Fruit fly (Drosophila melanogaster) whole organism, wandering third instar larva: ENCODE results near the gene CG12299.

Experiments used
- Abd-B ChIP-seq: fragments of >200 bp; optimal IDR thresholded peaks from 2 replicates; lab custom pipeline; 2017; ENCODE audit warnings: missing biosample characterization, missing genetic modification characterization
- CG32264 ChIP-seq: fragments of 200-800 bp; sonication (Bioruptor generic); optimal IDR thresholded peaks from 2 replicates; lab custom pipeline; 2016; ENCODE audit warnings: missing biosample characterization, missing genetic modification characterization
- CG9705 ChIP-seq: fragments of 200-800 bp; sonication (Bioruptor generic); optimal IDR thresholded peaks from 2 replicates; lab custom pipeline; 2018; ENCODE audit warnings: missing biosample characterization, mild to moderate bottlenecking, missing genetic modification characterization
- CrebA ChIP-seq: fragments of 200-800 bp; sonication (Bioruptor generic); optimal IDR thresholded peaks from 2 replicates; lab custom pipeline; 2016; ENCODE audit warnings: missing biosample characterization, mild to moderate bottlenecking, missing genetic modification characterization, borderline replicate concordance
- Dfd ChIP-seq: fragments of >200 bp; optimal IDR thresholded peaks from 2 replicates; lab custom pipeline; 2017; ENCODE audit warnings: missing biosample characterization, missing genetic modification characterization
- Dif ChIP-seq: fragments of 200-275, 200-300 bp; sonication (Bioruptor generic); optimal IDR thresholded peaks from 2 replicates; lab custom pipeline; 2018; ENCODE audit warnings: missing biosample characterization, missing genetic modification characterization; ENCODE audit not compliant: partially characterized antibody
- HLH106 ChIP-seq: fragments of 200-800 bp; optimal IDR thresholded peaks from 3 replicates; lab custom pipeline; 2019; ENCODE audit warnings: missing biosample characterization, mild to moderate bottlenecking, missing genetic modification characterization, moderate library complexity
- Hnf4 ChIP-seq: fragments of 200-800 bp; sonication (Bioruptor generic); optimal IDR thresholded peaks from 2 replicates; lab custom pipeline; 2016; ENCODE audit warnings: missing biosample characterization, mild to moderate bottlenecking, missing genetic modification characterization
- Hr78 ChIP-seq: fragments of >200 bp; optimal IDR thresholded peaks from 2 replicates; lab custom pipeline; 2017; ENCODE audit warnings: missing biosample characterization, missing genetic modification characterization
- Hr83 ChIP-seq: fragments of 200-300 bp; sonication (Bioruptor generic); optimal IDR thresholded peaks from 2 replicates; lab custom pipeline; 2016; ENCODE audit warnings: missing biosample characterization, mild to moderate bottlenecking, missing genetic modification characterization, moderate library complexity; ENCODE audit not compliant: poor library complexity, severe bottlenecking
- Jra ChIP-seq: sonication (Bioruptor generic); optimal IDR thresholded peaks from 2 replicates; lab custom pipeline; 2016; ENCODE audit warnings: missing biosample characterization, missing genetic modification characterization
- Mio ChIP-seq: sonication (Bioruptor generic); optimal IDR thresholded peaks from 2 replicates; lab custom pipeline; 2016; ENCODE audit warnings: missing biosample characterization, missing genetic modification characterization
- Myc ChIP-seq: fragments of >200 bp; optimal IDR thresholded peaks from 2 replicates; lab custom pipeline; 2017
- N ChIP-seq: fragments of >200 bp; optimal IDR thresholded peaks from 2 replicates; lab custom pipeline; 2018; ENCODE audit warnings: missing biosample characterization, missing external identifiers, missing genetic modification characterization
- OdsH ChIP-seq: fragments of 200-800 bp; sonication (Bioruptor generic); optimal IDR thresholded peaks from 2 replicates; lab custom pipeline; 2016; ENCODE audit warnings: missing biosample characterization, mild to moderate bottlenecking, missing genetic modification characterization
- Rel ChIP-seq, 2 experiments: fragments of 200-800 bp; sonication (Bioruptor generic) in 1 of 2; optimal IDR thresholded peaks; 2 replicates in 1 of 2; 3 replicates in 1 of 2; lab custom pipeline; 2016 to 2019; ENCODE audit warnings: mild to moderate bottlenecking in 2 of 2, missing biosample characterization in 2 of 2, missing genetic modification characterization in 2 of 2, moderate library complexity in 1 of 2
- Sp1 ChIP-seq: fragments of 200-800 bp; sonication (Bioruptor generic); optimal IDR thresholded peaks from 3 replicates; lab custom pipeline; 2019; ENCODE audit warnings: missing biosample characterization, mild to moderate bottlenecking, missing genetic modification characterization, moderate library complexity
- br ChIP-seq: fragments of 200-800 bp; sonication (Bioruptor generic); optimal IDR thresholded peaks from 2 replicates; lab custom pipeline; 2016; ENCODE audit warnings: missing biosample characterization, missing genetic modification characterization
- brk ChIP-seq: fragments of 200-800 bp; sonication (Bioruptor generic); optimal IDR thresholded peaks from 2 replicates; lab custom pipeline; 2016; ENCODE audit warnings: missing biosample characterization, mild to moderate bottlenecking, missing genetic modification characterization
- dmrt93B ChIP-seq: fragments of 200-800 bp; sonication (Bioruptor generic); optimal IDR thresholded peaks from 2 replicates; lab custom pipeline; 2018; ENCODE audit warnings: missing biosample characterization, mild to moderate bottlenecking, missing genetic modification characterization
- dsf ChIP-seq: sonication (Bioruptor generic); optimal IDR thresholded peaks from 2 replicates; lab custom pipeline; 2016; ENCODE audit warnings: missing biosample characterization, missing genetic modification characterization, borderline replicate concordance
- ey ChIP-seq: fragments of 200-800 bp; sonication (Bioruptor generic); optimal IDR thresholded peaks from 2 replicates; lab custom pipeline; 2016; ENCODE audit warnings: missing biosample characterization, missing genetic modification characterization
- foxo ChIP-seq, 2 experiments: fragments of 200-800 bp; sonication (Bioruptor generic); optimal IDR thresholded peaks; 2 replicates in 1 of 2; 3 replicates in 1 of 2; lab custom pipeline; 2016 to 2017; ENCODE audit warnings: missing biosample characterization in 2 of 2, missing genetic modification characterization in 2 of 2
- fru ChIP-seq: fragments of 200-800 bp; sonication (Bioruptor generic); optimal IDR thresholded peaks from 3 replicates; lab custom pipeline; 2016; ENCODE audit warnings: missing biosample characterization, mild to moderate bottlenecking, missing genetic modification characterization
- h ChIP-seq: fragments of 200-800 bp; sonication (Bioruptor generic); optimal IDR thresholded peaks from 3 replicates; lab custom pipeline; 2016; ENCODE audit warnings: missing biosample characterization, mild to moderate bottlenecking, missing genetic modification characterization
- lola ChIP-seq: fragments of >200 bp; optimal IDR thresholded peaks from 2 replicates; lab custom pipeline; 2017; ENCODE audit warnings: missing biosample characterization, missing genetic modification characterization
- pan ChIP-seq: fragments of >200 bp; optimal IDR thresholded peaks from 2 replicates; lab custom pipeline; 2017
- psq ChIP-seq: fragments of 200-800 bp; sonication (Bioruptor generic); optimal IDR thresholded peaks from 3 replicates; lab custom pipeline; 2017; ENCODE audit warnings: missing biosample characterization, mild to moderate bottlenecking, missing genetic modification characterization, moderate library complexity
- rgr ChIP-seq: fragments of 200-800 bp; sonication (Bioruptor generic); optimal IDR thresholded peaks from 3 replicates; lab custom pipeline; 2016; ENCODE audit warnings: missing biosample characterization, mild to moderate bottlenecking, missing genetic modification characterization
- sv ChIP-seq: fragments of 200-800 bp; sonication (Bioruptor generic); optimal IDR thresholded peaks from 3 replicates; lab custom pipeline; 2016; ENCODE audit warnings: missing biosample characterization, missing genetic modification characterization
- usp ChIP-seq: fragments of >200 bp; optimal IDR thresholded peaks from 2 replicates; lab custom pipeline; 2017; ENCODE audit warnings: missing biosample characterization, missing genetic modification characterization

CG12299 gene

DNA sequence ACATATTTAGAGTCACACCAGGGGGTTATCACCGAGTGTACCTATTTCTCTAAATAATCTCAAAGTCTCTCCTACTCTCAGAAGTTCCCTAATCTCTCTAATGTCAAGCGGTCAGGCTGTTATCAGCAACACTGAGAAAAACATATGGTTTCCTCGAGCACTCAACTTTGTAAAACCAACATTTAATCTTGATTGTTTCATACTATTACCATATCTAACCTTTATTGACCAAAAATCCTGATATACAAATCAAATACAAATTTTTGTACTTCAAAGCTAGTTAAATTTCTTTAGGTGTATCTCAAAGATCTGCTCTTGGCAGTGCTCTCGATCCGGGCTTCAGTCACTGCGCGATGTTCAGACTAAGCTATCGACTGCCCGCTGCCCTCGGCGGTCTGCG, 33.9 kb upstream of the CG12299 start, which contains the start of gene CG6415 (continued):
- TF ChIP-seq Jra (GFP tag; lab: Kevin White, UChicago) (peak; percentile 39), lola (GFP tag; lab: Kevin White, UChicago) (no peak), dsf (GFP tag; lab: Kevin White, UChicago) (no peak), brk (GFP tag; lab: Kevin White, UChicago) (peak; percentile 47), Rel (GFP tag; optimal IDR thresholded peaks at IDR 0.05; lab: Kevin White, UChicago) (no peak), Rel (tag; optimal IDR thresholded peaks at IDR 0.05; lab: Kevin White, UChicago) (peak; percentile 40), Hr83 (GFP tag; lab: Kevin White, UChicago) (no peak), CrebA (no peak), fru (peak; percentile 86), Dif (no peak), CG32264 (GFP tag; lab: Kevin White, UChicago) (peak; percentile 38), ey (peak; percentile 85), Hnf4 (GFP tag; lab: Kevin White, UChicago) (peak; percentile 76), rgr (GFP tag; lab: Kevin White, UChicago) (peak; percentile 86)
- TF ChIP-seq, all 38 proteins: peak for 18

DNA sequence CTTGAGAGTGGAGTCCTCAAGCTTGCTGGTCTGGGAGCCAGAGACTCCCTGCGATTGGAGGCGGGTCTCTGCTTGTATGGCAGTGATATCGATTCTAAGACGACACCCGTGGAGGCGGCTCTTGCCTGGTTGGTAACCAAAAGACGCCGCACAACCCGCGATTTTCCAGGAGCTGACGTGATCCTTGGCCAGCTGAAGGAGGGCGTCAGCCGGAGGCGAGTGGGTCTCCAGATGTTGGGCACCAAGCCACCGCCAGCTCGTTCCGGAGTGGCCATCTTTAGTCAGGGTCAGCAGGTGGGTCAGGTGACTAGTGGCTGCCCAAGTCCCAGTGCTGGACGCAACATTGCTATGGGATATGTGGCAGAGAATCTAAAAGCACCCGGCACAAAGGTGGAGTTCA, 32.7 kb upstream of the CG12299 start:
- TF ChIP-seq CrebA (no peak), Mio (GFP tag; lab: Kevin White, UChicago) (no peak), usp (GFP tag; lab: Kevin White, UChicago) (no peak), CG9705 (GFP tag; lab: Kevin White, UChicago) (no peak), Hr78 (GFP tag; lab: Kevin White, UChicago) (no peak), Abd-B (GFP tag; lab: Kevin White, UChicago) (no peak), CG32264 (GFP tag; lab: Kevin White, UChicago) (no peak), dmrt93B (GFP tag; lab: Kevin White, UChicago) (no peak), Dif (no peak), pan (lab: Kevin White, UChicago) (no peak), OdsH (GFP tag; lab: Kevin White, UChicago) (no peak), psq (GFP tag; lab: Kevin White, UChicago) (no peak)

DNA sequence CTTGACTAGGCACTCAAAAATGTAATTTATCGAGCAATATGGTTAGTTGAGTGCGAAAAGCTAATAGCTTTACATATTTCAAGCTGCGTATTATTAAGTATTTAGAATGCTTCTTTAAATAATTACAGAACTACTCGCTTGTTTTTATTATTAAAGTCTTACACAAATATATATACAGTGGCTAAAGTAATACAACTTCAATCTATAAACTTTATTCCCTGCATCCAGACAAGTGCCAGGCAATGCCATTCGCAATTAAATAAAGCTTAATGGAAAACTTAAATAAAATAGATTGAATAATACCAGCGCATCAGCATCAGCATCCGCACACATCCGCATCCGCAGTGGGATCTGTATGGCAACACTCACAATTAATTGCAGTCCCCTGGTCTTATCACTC, 30.9 kb upstream of the CG12299 start:
- TF ChIP-seq foxo (GFP tag; optimal IDR thresholded peaks at IDR 0.05; lab: Kevin White, UChicago) = no peak
- TF ChIP-seq br (GFP tag; lab: Kevin White, UChicago) = no peak
- TF ChIP-seq HLH106 (tag; lab: Kevin White, UChicago) = no peak
- TF ChIP-seq h = no peak
- no peak for TF ChIP-seq sv (GFP tag; lab: Kevin White, UChicago)
- no peak for TF ChIP-seq N
- no peak for TF ChIP-seq Rel (GFP tag; optimal IDR thresholded peaks at IDR 0.05; lab: Kevin White, UChicago)
- TF ChIP-seq Rel (tag; optimal IDR thresholded peaks at IDR 0.05; lab: Kevin White, UChicago) = no peak

DNA sequence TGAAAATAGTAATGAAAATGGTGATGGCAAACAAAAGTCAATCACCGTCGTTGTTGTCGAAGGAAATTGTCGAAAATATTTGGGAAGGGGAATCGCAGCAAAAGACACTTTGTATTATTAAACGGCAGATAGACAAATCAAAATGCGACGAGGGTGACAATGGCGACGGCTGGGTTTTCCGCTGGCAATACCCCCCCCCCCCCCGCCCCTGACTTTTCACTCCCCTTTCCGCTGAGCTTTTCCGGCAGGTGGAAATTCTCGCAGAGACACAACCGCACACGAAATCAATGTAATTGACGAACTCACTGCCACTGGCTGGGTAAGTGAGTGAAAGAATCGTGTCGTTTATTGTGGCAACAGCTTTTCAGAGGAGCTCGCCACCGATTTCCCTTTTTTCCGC, 29.1 kb upstream of the CG12299 start:
- no peak for TF ChIP-seq rgr (GFP tag; lab: Kevin White, UChicago)
- no peak for TF ChIP-seq Myc
- no peak for TF ChIP-seq fru
- TF ChIP-seq Dfd (GFP tag; lab: Kevin White, UChicago) = peak; percentile 83
- no peak for TF ChIP-seq Jra (GFP tag; lab: Kevin White, UChicago)

DNA sequence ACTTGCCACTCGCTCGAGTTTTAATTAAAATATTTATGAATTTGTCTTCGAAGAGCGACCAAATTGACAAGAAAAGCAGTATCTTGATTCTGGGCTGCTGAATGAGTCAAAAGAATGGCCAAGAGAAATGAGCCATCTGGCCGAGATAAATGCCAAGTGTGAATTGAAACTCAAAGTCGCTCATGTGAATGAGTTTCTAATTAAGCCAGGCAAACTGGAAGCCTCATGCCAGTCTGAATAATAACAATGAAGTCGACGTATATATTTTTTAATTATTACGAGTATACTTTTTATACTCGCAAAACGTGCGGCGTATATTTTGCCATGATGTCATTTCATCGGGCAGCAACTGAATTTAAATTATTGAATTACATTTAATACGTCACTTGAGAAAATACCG, 27.8 kb upstream of the CG12299 start, which contains the start of gene Lip2:
Gene Lip2, minus strand, starts transcription at position 101 of the 400 bp plus-strand sequence.
- TF ChIP-seq Sp1 (GFP tag; lab: Kevin White, UChicago) (no peak), Hr78 (GFP tag; lab: Kevin White, UChicago) (no peak), foxo (GFP tag; optimal IDR thresholded peaks at IDR 0.05; lab: Kevin White, UChicago) (no peak), lola (GFP tag; lab: Kevin White, UChicago) (no peak), Mio (GFP tag; lab: Kevin White, UChicago) (no peak), Jra (GFP tag; lab: Kevin White, UChicago) (no peak), Hnf4 (GFP tag; lab: Kevin White, UChicago) (no peak), CG9705 (GFP tag; lab: Kevin White, UChicago) (no peak)
